Fruit fly (Drosophila melanogaster) whole organism, embryonic: ENCODE measurements around the gene CG6340.
A peak's percentile ranks its signal among the peaks of the same experiment; 100 is the strongest.

Experiments used
- CG12219 ChIP-seq: fragments of 200-800 bp; sonication (Bioruptor generic); optimal IDR thresholded peaks from 3 replicates; lab custom pipeline; 2018; ENCODE audit warnings: missing biosample characterization, mild to moderate bottlenecking, missing genetic modification characterization
- CG12659 ChIP-seq: fragments of 200-800 bp; sonication (Bioruptor generic); optimal IDR thresholded peaks from 3 replicates; lab custom pipeline; 2017; ENCODE audit warnings: mild to moderate bottlenecking, missing biosample characterization, missing genetic modification reagents, missing genetic modification characterization
- CG14441 ChIP-seq: fragments of 200-800 bp; sonication (Bioruptor generic); IDR thresholded peaks from 2 replicates; pipeline ENCODE4 v1.3.6; 2022; ENCODE audit warnings: missing biosample characterization, missing genetic modification characterization
- CG14860 ChIP-seq: fragments of 200-800 bp; sonication (Bioruptor generic); IDR thresholded peaks from 3 replicates; pipeline ENCODE4 v1.3.6; 2022; ENCODE audit warnings: missing biosample characterization, missing genetic modification characterization; ENCODE audit not compliant: partially characterized antibody
- CG16813 ChIP-seq: fragments of 200-800 bp; sonication (Bioruptor generic); IDR thresholded peaks from 3 replicates; pipeline ENCODE4 v1.3.6; 2022; ENCODE audit warnings: missing biosample characterization, missing genetic modification characterization; ENCODE audit not compliant: partially characterized antibody
- CG16863 ChIP-seq: fragments of 200-800 bp; sonication (Bioruptor generic); optimal IDR thresholded peaks from 3 replicates; lab custom pipeline; 2016; ENCODE audit warnings: missing biosample characterization, missing genetic modification characterization
- CG17328 ChIP-seq: fragments of 200-800 bp; sonication (Bioruptor generic); IDR thresholded peaks from 2 replicates; pipeline ENCODE4 v1.3.6; 2022; ENCODE audit warnings: missing biosample characterization, missing genetic modification characterization
- CG17385 ChIP-seq: fragments of 200-800 bp; sonication (Bioruptor generic); optimal IDR thresholded peaks from 3 replicates; lab custom pipeline; 2018; ENCODE audit warnings: missing biosample characterization, mild to moderate bottlenecking, missing genetic modification characterization
- CG1792 ChIP-seq: fragments of 200-800 bp; sonication (Bioruptor generic); optimal IDR thresholded peaks from 2 replicates; lab custom pipeline; 2016; ENCODE audit warnings: missing biosample characterization, missing genetic modification characterization
- CG18011 ChIP-seq: fragments of 200-800 bp; sonication (Bioruptor generic); optimal IDR thresholded peaks from 2 replicates; lab custom pipeline; 2017; ENCODE audit warnings: missing biosample characterization, missing genetic modification characterization, mild to moderate bottlenecking, moderate library complexity, missing genotype
- CG32767 ChIP-seq: fragments of 200-800 bp; sonication (Bioruptor generic); IDR thresholded peaks from 2 replicates; pipeline ENCODE4 v1.3.6; 2022; ENCODE audit warnings: missing biosample characterization, missing genetic modification characterization
- CG3995 ChIP-seq: fragments of 200-800 bp; sonication (Bioruptor generic); optimal IDR thresholded peaks from 3 replicates; lab custom pipeline; 2016; ENCODE audit warnings: missing biosample characterization, missing genetic modification characterization
- CG5953 ChIP-seq: fragments of 200-800 bp; sonication (Bioruptor generic); IDR thresholded peaks from 2 replicates; pipeline ENCODE4 v1.3.6; 2022; ENCODE audit warnings: missing biosample characterization, missing genetic modification characterization
- CG6791 ChIP-seq: fragments of 200-800 bp; sonication (Bioruptor generic); IDR thresholded peaks from 3 replicates; pipeline ENCODE4 v1.3.6; 2022; ENCODE audit warnings: missing biosample characterization, missing genetic modification characterization; ENCODE audit not compliant: partially characterized antibody
- CG7963 ChIP-seq: fragments of 200-800 bp; sonication (Bioruptor generic); IDR thresholded peaks from 3 replicates; pipeline ENCODE4 v1.3.6; 2022; ENCODE audit warnings: missing biosample characterization, missing genetic modification characterization; ENCODE audit not compliant: partially characterized antibody
- CG9797 ChIP-seq: fragments of 200-800 bp; sonication (Bioruptor generic); optimal IDR thresholded peaks from 3 replicates; lab custom pipeline; 2018; ENCODE audit warnings: missing biosample characterization, mild to moderate bottlenecking, missing genetic modification characterization
- CG9817 ChIP-seq: fragments of 200-800 bp; sonication (Bioruptor generic); optimal IDR thresholded peaks from 2 replicates; lab custom pipeline; 2018; ENCODE audit warnings: missing biosample characterization, mild to moderate bottlenecking, missing genetic modification characterization, moderate library complexity
- Dp ChIP-seq: fragments of 200-800 bp; sonication (Bioruptor generic); optimal IDR thresholded peaks from 2 replicates; lab custom pipeline; 2018; ENCODE audit warnings: missing biosample characterization, mild to moderate bottlenecking, missing genetic modification characterization, moderate library complexity
- HLH4C ChIP-seq: fragments of 200-800 bp; sonication (Bioruptor generic); IDR thresholded peaks from 3 replicates; pipeline ENCODE4 v1.3.6; 2022; ENCODE audit warnings: missing biosample characterization, missing genetic modification characterization; ENCODE audit not compliant: partially characterized antibody
- Hey ChIP-seq: fragments of 200-800 bp; sonication (Bioruptor generic); optimal IDR thresholded peaks from 3 replicates; lab custom pipeline; 2018; ENCODE audit warnings: missing biosample characterization, mild to moderate bottlenecking, missing genetic modification characterization
- Hsf ChIP-seq: fragments of 200-800 bp; sonication (Bioruptor generic); optimal IDR thresholded peaks from 3 replicates; lab custom pipeline; 2016; ENCODE audit warnings: missing biosample characterization, missing genetic modification characterization
- MBD-R2 ChIP-seq: fragments of 200-800 bp; sonication (Bioruptor generic); IDR thresholded peaks from 2 replicates; pipeline ENCODE4 v1.3.6; 2022; ENCODE audit warnings: missing biosample characterization, missing genetic modification characterization
- Oli ChIP-seq: fragments of 200-800 bp; sonication (Bioruptor generic); optimal IDR thresholded peaks from 2 replicates; lab custom pipeline; 2018; ENCODE audit warnings: missing biosample characterization, mild to moderate bottlenecking, missing genetic modification characterization, moderate library complexity
- Rfx ChIP-seq: fragments of 200-800 bp; sonication (Bioruptor generic); IDR thresholded peaks from 2 replicates; pipeline ENCODE4 v1.3.6; 2022; ENCODE audit warnings: missing biosample characterization, missing genetic modification characterization
- Scr ChIP-seq: fragments of 200-800 bp; sonication (Bioruptor generic); IDR thresholded peaks from 2 replicates; pipeline ENCODE4 v1.3.6; 2022; ENCODE audit warnings: missing biosample characterization, missing genetic modification characterization; ENCODE audit not compliant: partially characterized antibody
- Stat92E ChIP-seq, 3 experiments: fragments of >200 bp in 2 of 3; fragments of 200-800 bp in 1 of 3; sonication (Bioruptor generic) in 1 of 3; optimal IDR thresholded peaks; 2 replicates each; lab custom pipeline; 2017 to 2019; ENCODE audit warnings: missing biosample characterization in 3 of 3, missing genetic modification characterization in 3 of 3, mild to moderate bottlenecking in 1 of 3, moderate library complexity in 1 of 3
- Usf ChIP-seq: fragments of 200-800 bp; sonication (Bioruptor generic); optimal IDR thresholded peaks from 2 replicates; lab custom pipeline; 2017; ENCODE audit warnings: missing genotype, missing biosample characterization, missing genetic modification characterization
- Xbp1 ChIP-seq: fragments of 200-800 bp; sonication (Bioruptor generic); optimal IDR thresholded peaks from 3 replicates; lab custom pipeline; 2016; ENCODE audit warnings: missing biosample characterization, mild to moderate bottlenecking, missing genetic modification characterization
- Xrp1 ChIP-seq: fragments of 200-800 bp; sonication (Bioruptor generic); IDR thresholded peaks from 2 replicates; pipeline ENCODE4 v1.3.6; 2022; ENCODE audit warnings: missing biosample characterization, missing genetic modification characterization
- amos ChIP-seq: fragments of 200-800 bp; sonication (Bioruptor generic); IDR thresholded peaks from 2 replicates; pipeline ENCODE4 v1.3.6; 2022; ENCODE audit warnings: missing biosample characterization, missing genetic modification characterization; ENCODE audit not compliant: partially characterized antibody
- az2 ChIP-seq: fragments of 200-800 bp; sonication (Bioruptor generic); optimal IDR thresholded peaks from 3 replicates; lab custom pipeline; 2016; ENCODE audit warnings: missing biosample characterization, missing genetic modification characterization
- bbx ChIP-seq: fragments of 200-800 bp; sonication (Bioruptor generic); IDR thresholded peaks from 2 replicates; pipeline ENCODE4 v1.3.6; 2022; ENCODE audit warnings: missing biosample characterization, missing genetic modification characterization; ENCODE audit not compliant: partially characterized antibody
- bsh ChIP-seq, 2 experiments: fragments of 200-800 bp; sonication (Bioruptor generic); optimal IDR thresholded peaks; 2 replicates each; lab custom pipeline; 2017 to 2018; ENCODE audit warnings: mild to moderate bottlenecking in 2 of 2, missing biosample characterization in 2 of 2, missing genetic modification characterization in 2 of 2, moderate library complexity in 1 of 2
- crp ChIP-seq, 2 experiments: fragments of 200-800 bp; sonication (Bioruptor generic); optimal IDR thresholded peaks; 2 replicates in 1 of 2; 3 replicates in 1 of 2; lab custom pipeline; 2017; ENCODE audit warnings: missing biosample characterization in 2 of 2, missing genetic modification characterization in 2 of 2, mild to moderate bottlenecking in 1 of 2, moderate library complexity in 1 of 2
- danr ChIP-seq: fragments of 200-800 bp; sonication (Bioruptor generic); IDR thresholded peaks from 2 replicates; pipeline ENCODE4 v1.3.6; 2022; ENCODE audit warnings: missing biosample characterization, missing genetic modification characterization
- esg ChIP-seq: fragments of 200-800 bp; sonication (Bioruptor generic); conservative IDR thresholded peaks from 2 replicates; pipeline ENCODE4 v1.3.6; 2022; ENCODE audit warnings: missing biosample characterization, missing genetic modification characterization
- fd3F ChIP-seq: fragments of 200-800 bp; sonication (Bioruptor generic); optimal IDR thresholded peaks from 2 replicates; lab custom pipeline; 2018; ENCODE audit warnings: missing biosample characterization, mild to moderate bottlenecking, missing genetic modification characterization, moderate library complexity
- gfzf ChIP-seq: fragments of 200-800 bp; sonication (Bioruptor generic); optimal IDR thresholded peaks from 2 replicates; lab custom pipeline; 2016; ENCODE audit warnings: missing biosample characterization, mild to moderate bottlenecking, missing genetic modification characterization, moderate library complexity
- grau ChIP-seq: fragments of 200-800 bp; optimal IDR thresholded peaks from 3 replicates; lab custom pipeline; 2019; ENCODE audit warnings: missing biosample characterization, mild to moderate bottlenecking, missing genetic modification characterization, moderate library complexity
- knrl ChIP-seq: fragments of 200-800 bp; sonication (Bioruptor generic); IDR thresholded peaks from 3 replicates; pipeline ENCODE4 v1.3.6; 2022; ENCODE audit warnings: missing biosample characterization, missing genetic modification characterization; ENCODE audit not compliant: partially characterized antibody
- lola ChIP-seq, 3 experiments: fragments of >200 bp in 2 of 3; fragments of 200-800 bp in 1 of 3; sonication (Bioruptor generic) in 1 of 3; optimal IDR thresholded peaks; 2 replicates each; lab custom pipeline; 2017 to 2019; ENCODE audit warnings: missing biosample characterization in 3 of 3, missing genetic modification characterization in 3 of 3, mild to moderate bottlenecking in 1 of 3, moderate library complexity in 1 of 3
- pzg ChIP-seq: fragments of 200-800 bp; sonication (Bioruptor generic); optimal IDR thresholded peaks from 3 replicates; lab custom pipeline; 2018; ENCODE audit warnings: missing biosample characterization, mild to moderate bottlenecking, missing genetic modification characterization, moderate library complexity
- slbo ChIP-seq: fragments of 200-800 bp; sonication (Bioruptor generic); IDR thresholded peaks from 2 replicates; pipeline ENCODE4 v1.3.6; 2022; ENCODE audit warnings: missing biosample characterization, missing genetic modification characterization
- tgo ChIP-seq: fragments of 200-800 bp; sonication (Bioruptor generic); IDR thresholded peaks from 3 replicates; pipeline ENCODE4 v1.3.6; 2022; ENCODE audit warnings: missing biosample characterization, missing genetic modification characterization
- vfl ChIP-seq: fragments of 200-800 bp; sonication (Bioruptor generic); optimal IDR thresholded peaks from 2 replicates; lab custom pipeline; 2016; ENCODE audit warnings: missing biosample characterization, missing genetic modification characterization
- wdn ChIP-seq: fragments of 200-800 bp; sonication (Bioruptor generic); IDR thresholded peaks from 2 replicates; pipeline ENCODE4 v1.3.6; 2022; ENCODE audit warnings: missing biosample characterization, missing genetic modification characterization
- zen2 ChIP-seq: fragments of 200-800 bp; sonication (Bioruptor generic); IDR thresholded peaks from 3 replicates; pipeline ENCODE4 v1.3.6; 2022; ENCODE audit warnings: missing biosample characterization, missing genetic modification characterization; ENCODE audit not compliant: partially characterized antibody

CG6340 gene

DNA sequence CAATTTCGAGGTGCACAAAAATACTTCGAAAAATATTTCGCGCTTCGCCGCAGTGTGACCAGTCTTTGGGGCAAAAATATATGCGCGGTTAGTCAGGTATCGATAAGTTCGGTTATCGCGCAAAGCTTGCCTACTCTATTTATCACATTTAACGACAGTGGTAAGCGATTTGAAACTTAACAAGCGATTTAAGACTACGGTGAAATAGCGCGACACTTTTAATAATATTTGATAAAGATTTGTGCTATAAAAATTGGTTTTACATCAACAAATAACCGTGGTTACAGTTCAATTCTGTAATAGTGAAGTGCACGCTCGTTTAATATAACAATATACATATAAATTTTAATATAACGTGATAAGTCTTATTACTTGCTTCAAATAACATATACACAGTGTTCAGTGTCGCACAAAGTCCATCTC is 6.8 kb upstream of the CG6340 start, which contains the start of gene mh (continued):
- TF ChIP-seq CG32767 (0 out of 2 replicates have a peak, but pooled peaks have one; percentile 16), CG6791 (GFP tag; lab: Robert Waterston, UW) (peak; percentile 79), Hey (no peak), bsh (GFP tag; optimal IDR thresholded peaks at IDR 0.05; lab: Kevin White, UChicago) (peak in 1 of 2 experiments; percentile 10), CG7963 (GFP tag; lab: Robert Waterston, UW) (0 out of 3 replicates have a peak, but pooled peaks have one; percentile 50), Xrp1 (GFP tag; lab: Robert Waterston, UW) (peak; percentile 11; the same call in 1 of the 2 replicates), CG12659 (GFP tag; lab: Kevin White, UChicago) (peak; percentile 50), vfl (GFP tag; lab: Kevin White, UChicago) (no peak), grau (tag; lab: Kevin White, UChicago) (peak; percentile 55), Stat92E (GFP tag; optimal IDR thresholded peaks at IDR 0.05; lab: Kevin White, UChicago) (peak in 1 of 3 experiments; percentile 2), CG17385 (GFP tag; lab: Kevin White, UChicago) (peak; percentile 19), CG14860 (peak; percentile 50; the same call in 1 of the 3 replicates), lola (GFP tag; optimal IDR thresholded peaks at IDR 0.05; lab: Kevin White, UChicago) (peak in 1 of 3 experiments; percentile 15), esg (GFP tag; lab: Robert Waterston, UW) (no peak; the same call in 1 of the 2 replicates), Scr (peak; percentile 66), knrl (GFP tag; lab: Robert Waterston, UW) (peak; percentile 59), slbo (GFP tag; lab: Robert Waterston, UW) (peak; percentile 48), Usf (GFP tag; lab: Kevin White, UChicago) (no peak), gfzf (peak; percentile 73), CG9797 (peak; percentile 63), danr (GFP tag; lab: Robert Waterston, UW) (0 out of 2 replicates have a peak, but pooled peaks have one; percentile 31), CG3995 (GFP tag; lab: Kevin White, UChicago) (peak; percentile 24), MBD-R2 (GFP tag; lab: Robert Waterston, UW) (peak; percentile 66), Hsf (GFP tag; lab: Kevin White, UChicago) (peak; percentile 30), CG9817 (tag; lab: Kevin White, UChicago) (peak; percentile 32), Dp (peak; percentile 77), Xbp1 (GFP tag; lab: Kevin White, UChicago) (peak; percentile 42), amos (GFP tag; lab: Robert Waterston, UW) (peak; percentile 75), wdn (GFP tag; lab: Robert Waterston, UW) (no peak), CG12219 (GFP tag; lab: Kevin White, UChicago) (no peak), az2 (GFP tag; lab: Kevin White, UChicago) (peak; percentile 52), CG5953 (GFP tag; lab: Robert Waterston, UW) (no peak), zen2 (no peak), CG1792 (GFP tag; lab: Kevin White, UChicago) (no peak), bbx (peak; percentile 80), fd3F (GFP tag; lab: Kevin White, UChicago) (peak; percentile 32), tgo (GFP tag; lab: Robert Waterston, UW) (peak; percentile 26; the same call in 1 of the 3 replicates), CG16863 (GFP tag; lab: Kevin White, UChicago) (no peak), HLH4C (GFP tag; lab: Robert Waterston, UW) (peak; percentile 58), CG17328 (GFP tag; lab: Robert Waterston, UW) (no peak), Rfx (peak; percentile 37; the same call in 1 of the 2 replicates), CG14441 (GFP tag; lab: Robert Waterston, UW) (peak; percentile 30; the same call in 1 of the 2 replicates), CG18011 (GFP tag; lab: Kevin White, UChicago) (peak; percentile 8), CG16813 (peak; percentile 66), crp (GFP tag; optimal IDR thresholded peaks at IDR 0.05; lab: Kevin White, UChicago) (peak in 1 of 2 experiments; percentile 42), pzg (GFP tag; lab: Kevin White, UChicago) (peak; percentile 68), Oli (tag; lab: Kevin White, UChicago) (peak; percentile 9)
